Fruit fly (Drosophila melanogaster): ENCODE data around the gene CG18666.

Gene CG18666

dm6 chr2L:10987370-10987853 lies 47.2 kb upstream of the CG18666 start, which contains the start of the genes piwi and CG12253 (continued):
- TF ChIP-seq Drgx (GFP tag; IDR thresholded peaks at IDR 0.05) (0 out of 2 replicates have a peak, but pooled peaks have one; percentile 11), CG14050 (GFP tag; IDR thresholded peaks at IDR 0.05) (no peak; the same call in 1 of the 3 replicates), tio (GFP tag; optimal IDR thresholded peaks at IDR 0.05) (peak; percentile 82), CG6791 (GFP tag; IDR thresholded peaks at IDR 0.05; ENCODE audit: partially characterized antibody) (no peak), Dp (GFP tag; optimal IDR thresholded peaks at IDR 0.05) (peak; percentile 40), Gsc (GFP tag; IDR thresholded peaks at IDR 0.05) (no peak), Tbp (GFP tag; optimal IDR thresholded peaks at IDR 0.05) (no peak), insv (GFP tag; optimal IDR thresholded peaks at IDR 0.05) (no peak), GATAe (GFP tag; conservative IDR thresholded peaks at IDR 0.05) (no peak), odd (GFP tag; optimal IDR thresholded peaks at IDR 0.05) (peak; percentile 54), Mad (GFP tag; optimal IDR thresholded peaks at IDR 0.05) (no peak), eve (GFP tag; optimal IDR thresholded peaks at IDR 0.05) (no peak), lov (optimal IDR thresholded peaks at IDR 0.05) (no peak), lov (GFP tag; IDR thresholded peaks at IDR 0.05) (no peak), disco-r (GFP tag; optimal IDR thresholded peaks at IDR 0.05) (no peak), Asciz (GFP tag; optimal IDR thresholded peaks at IDR 0.05) (peak; percentile 20), CG42726 (GFP tag; IDR thresholded peaks at IDR 0.05; ENCODE audit: partially characterized antibody) (no peak), CG15514 (GFP tag; optimal IDR thresholded peaks at IDR 0.05) (peak; percentile 32), ems (GFP tag; optimal IDR thresholded peaks at IDR 0.05) (no peak), CTCF (GFP tag; optimal IDR thresholded peaks at IDR 0.05) (no peak), CG4617 (GFP tag; optimal IDR thresholded peaks at IDR 0.05; ENCODE audit: borderline replicate concordance) (peak; percentile 27), CG11456 (GFP tag; IDR thresholded peaks at IDR 0.05) (no peak; the same call in 2 of the 3 replicates), CG6175 (GFP tag; IDR thresholded peaks at IDR 0.05) (no peak), CG14667 (GFP tag; IDR thresholded peaks at IDR 0.05) (no peak), Antp (GFP tag; optimal IDR thresholded peaks at IDR 0.05) (peak; percentile 7), sim (GFP tag; IDR thresholded peaks at IDR 0.05) (peak; percentile 64; the same call in 1 of the 2 replicates), Hr51 (GFP tag; optimal IDR thresholded peaks at IDR 0.05) (peak in 1 of 2 experiments; percentile 28), so (GFP tag; IDR thresholded peaks at IDR 0.05) (no peak), Xrp1 (GFP tag; IDR thresholded peaks at IDR 0.05) (peak; percentile 27; the same call in 1 of the 2 replicates), C15 (GFP tag; IDR thresholded peaks at IDR 0.05) (no peak), CG1233 (GFP tag; optimal IDR thresholded peaks at IDR 0.05) (peak; percentile 41), CG32767 (GFP tag; IDR thresholded peaks at IDR 0.05) (peak; percentile 81; the same call in 1 of the 2 replicates), ash1 (GFP tag; optimal IDR thresholded peaks at IDR 0.05) (no peak), Six4 (GFP tag; optimal IDR thresholded peaks at IDR 0.05) (peak; percentile 37), row (GFP tag; IDR thresholded peaks at IDR 0.05) (peak; percentile 83), CG15479 (GFP tag; optimal IDR thresholded peaks at IDR 0.05) (no peak), Nf-YB (GFP tag; optimal IDR thresholded peaks at IDR 0.05) (peak; percentile 70), bigmax (GFP tag; optimal IDR thresholded peaks at IDR 0.05) (no peak), slbo (GFP tag; IDR thresholded peaks at IDR 0.05) (peak; percentile 90), CG17829 (tag; optimal IDR thresholded peaks at IDR 0.05) (peak; percentile 57), Neu2 (GFP tag; optimal IDR thresholded peaks at IDR 0.05; ENCODE audit: borderline replicate concordance) (no peak), Dbx (GFP tag; IDR thresholded peaks at IDR 0.05) (peak; percentile 69; the same call in 2 of the 3 replicates), CG43689 (GFP tag; IDR thresholded peaks at IDR 0.05) (peak; percentile 62; the same call in 1 of the 2 replicates), CG15011 (GFP tag; optimal IDR thresholded peaks at IDR 0.05) (no peak), CG4707 (GFP tag; optimal IDR thresholded peaks at IDR 0.05) (peak; percentile 7), mirr (GFP tag; optimal IDR thresholded peaks at IDR 0.05) (no peak), sens (GFP tag) (peak; percentile 71), psq (GFP tag; optimal IDR thresholded peaks at IDR 0.05) (no peak), CG17361 (GFP tag; IDR thresholded peaks at IDR 0.05) (no peak; the same call in 2 of the 3 replicates), ro (GFP tag; IDR thresholded peaks at IDR 0.05) (peak; percentile 64; the same call in 1 of the 2 replicates), CG12391 (tag; optimal IDR thresholded peaks at IDR 0.05) (peak; percentile 93), CG18619 (GFP tag; optimal IDR thresholded peaks at IDR 0.05) (no peak)

Measured in whole organism, embryonic.